Fruit fly (Drosophila melanogaster): ENCODE measurements around the gene pths.

pths gene

dm6 chr2L:21149053-21149452 is 6.0 kb downstream of the pths start (continued):
- peak; percentile 27 for TF ChIP-seq exex (tag; optimal IDR thresholded peaks at IDR 0.05)
- TF ChIP-seq NfI (GFP tag; optimal IDR thresholded peaks at IDR 0.05), result peak; percentile 33
- TF ChIP-seq bigmax (GFP tag; optimal IDR thresholded peaks at IDR 0.05), result no peak
- TF ChIP-seq Hey (tag; optimal IDR thresholded peaks at IDR 0.05), result no peak
- peak; percentile 67 for TF ChIP-seq trem (tag; optimal IDR thresholded peaks at IDR 0.05)
- TF ChIP-seq CG11560 (tag; IDR thresholded peaks at IDR 0.05), result peak; percentile 43; the same call in 1 of the 3 replicates
- TF ChIP-seq Ssrp (tag; optimal IDR thresholded peaks at IDR 0.05), result no peak
- TF ChIP-seq Spps (tag; optimal IDR thresholded peaks at IDR 0.05), result peak; percentile 47
- TF ChIP-seq Nf-YB (GFP tag; optimal IDR thresholded peaks at IDR 0.05), result peak; percentile 26
- no peak for TF ChIP-seq cato (GFP tag; optimal IDR thresholded peaks at IDR 0.05; ENCODE audit: borderline replicate concordance)
- no peak for TF ChIP-seq cad (GFP tag; optimal IDR thresholded peaks at IDR 0.05)
- TF ChIP-seq CG12219 (GFP tag; optimal IDR thresholded peaks at IDR 0.05), result no peak
- no peak for TF ChIP-seq ham (GFP tag; IDR thresholded peaks at IDR 0.05)
- TF ChIP-seq Atf-2 (GFP tag; optimal IDR thresholded peaks at IDR 0.05), result no peak
- TF ChIP-seq pzg (GFP tag; optimal IDR thresholded peaks at IDR 0.05), result peak; percentile 71
- TF ChIP-seq Ada2b (GFP tag; IDR thresholded peaks at IDR 0.05), result peak; percentile 55
- no peak for TF ChIP-seq Hand (GFP tag; optimal IDR thresholded peaks at IDR 0.05)
- peak; percentile 29 for TF ChIP-seq ewg (GFP tag; optimal IDR thresholded peaks at IDR 0.05)
- TF ChIP-seq esg (GFP tag; conservative IDR thresholded peaks at IDR 0.05), result no peak
- TF ChIP-seq CG15696 (tag; optimal IDR thresholded peaks at IDR 0.05), result peak; percentile 28
- no peak for TF ChIP-seq CG2889 (GFP tag; IDR thresholded peaks at IDR 0.05)
- peak; percentile 74 for TF ChIP-seq amos (GFP tag; IDR thresholded peaks at IDR 0.05; ENCODE audit: partially characterized antibody)
- peak in 1 of 2 experiments; percentile 70 for TF ChIP-seq Hr51 (GFP tag; optimal IDR thresholded peaks at IDR 0.05)
- TF ChIP-seq unc-4 (GFP tag; IDR thresholded peaks at IDR 0.05; ENCODE audit: partially characterized antibody), result peak; percentile 77
- no peak for TF ChIP-seq maf-S (GFP tag; optimal IDR thresholded peaks at IDR 0.05)
- no peak for TF ChIP-seq Hr39 (optimal IDR thresholded peaks at IDR 0.05)
- peak; percentile 38 for TF ChIP-seq kay (GFP tag; optimal IDR thresholded peaks at IDR 0.05)
- no peak for TF ChIP-seq CG15479 (GFP tag; optimal IDR thresholded peaks at IDR 0.05)
- 0 out of 3 replicates have a peak, but pooled peaks have one; percentile 43 for TF ChIP-seq zfh1 (GFP tag; IDR thresholded peaks at IDR 0.05)
- peak; percentile 59 for TF ChIP-seq CG30020 (tag; optimal IDR thresholded peaks at IDR 0.05)
- TF ChIP-seq Camta (GFP tag; optimal IDR thresholded peaks at IDR 0.05), result peak; percentile 16
- no peak for TF ChIP-seq CG1024 (GFP tag; IDR thresholded peaks at IDR 0.05)
- no peak for TF ChIP-seq Vsx1 (GFP tag; optimal IDR thresholded peaks at IDR 0.05)
- TF ChIP-seq Fer2 (tag; optimal IDR thresholded peaks at IDR 0.05), result no peak
- peak; percentile 63; the same call in 2 of the 3 replicates for TF ChIP-seq Doc3 (GFP tag; IDR thresholded peaks at IDR 0.05; ENCODE audit: partially characterized antibody)
- no peak for TF ChIP-seq HmgD (GFP tag; optimal IDR thresholded peaks at IDR 0.05)
- no peak for TF ChIP-seq Dip2 (GFP tag; IDR thresholded peaks at IDR 0.05)
- peak; percentile 63 for TF ChIP-seq dmrt99B (tag; optimal IDR thresholded peaks at IDR 0.05)
- no peak for TF ChIP-seq Mrtf (GFP tag; IDR thresholded peaks at IDR 0.05)
- no peak for TF ChIP-seq NK7.1 (GFP tag; optimal IDR thresholded peaks at IDR 0.05)
- no peak for TF ChIP-seq YL-1 (GFP tag; optimal IDR thresholded peaks at IDR 0.05)
- TF ChIP-seq Med (GFP tag), result peak; percentile 58
- TF ChIP-seq insv (GFP tag; optimal IDR thresholded peaks at IDR 0.05), result no peak
- TF ChIP-seq wdn (GFP tag; IDR thresholded peaks at IDR 0.05), result peak; percentile 34; the same call in 1 of the 2 replicates
- peak; percentile 71 for TF ChIP-seq CG12659 (GFP tag; optimal IDR thresholded peaks at IDR 0.05)
- no peak for TF ChIP-seq dimm (GFP tag; IDR thresholded peaks at IDR 0.05)
- no peak for TF ChIP-seq CG9817 (tag; optimal IDR thresholded peaks at IDR 0.05)
- TF ChIP-seq Dip3 (GFP tag; optimal IDR thresholded peaks at IDR 0.05), result no peak
- TF ChIP-seq klu (GFP tag; IDR thresholded peaks at IDR 0.05), result no peak
- no peak for TF ChIP-seq crol (GFP tag; IDR thresholded peaks at IDR 0.05)
- no peak for TF ChIP-seq CG10565 (GFP tag; optimal IDR thresholded peaks at IDR 0.05)
